Worm (Caenorhabditis elegans): ENCODE results near the gene F08H9.2.

The F08H9.2 gene

ce11 chrV:14499074-14499864, 38.8 kb downstream of the F08H9.2 start (continued):
- no peak for TF ChIP-seq nhr-90 (tag; optimal IDR thresholded peaks at IDR 0.05; ENCODE audit: poor library complexity)
- no peak for TF ChIP-seq vab-15 (tag; optimal IDR thresholded peaks at IDR 0.05)
- no peak for TF ChIP-seq ama-1 (optimal IDR thresholded peaks at IDR 0.05)
- no peak for TF ChIP-seq zag-1 (tag; optimal IDR thresholded peaks at IDR 0.05)
- no peak for TF ChIP-seq nhr-71 (tag; optimal IDR thresholded peaks at IDR 0.05)
- TF ChIP-seq nhr-76 (tag; optimal IDR thresholded peaks at IDR 0.05), result no peak
- no peak for TF ChIP-seq nhr-84 (tag; optimal IDR thresholded peaks at IDR 0.05)
- TF ChIP-seq blmp-1 (tag; optimal IDR thresholded peaks at IDR 0.05), result peak; percentile 44
- TF ChIP-seq egl-27 (tag; optimal IDR thresholded peaks at IDR 0.05), result no peak
- no peak; the same call in 1 of the 2 replicates for TF ChIP-seq nhr-19 (GFP tag; conservative IDR thresholded peaks at IDR 0.05)
- TF ChIP-seq irx-1 (tag; optimal IDR thresholded peaks at IDR 0.05), result no peak
- TF ChIP-seq nhr-28 (tag; optimal IDR thresholded peaks at IDR 0.05), result no peak
- TF ChIP-seq mdl-1 (tag; optimal IDR thresholded peaks at IDR 0.05), result no peak
- TF ChIP-seq aha-1 (tag; optimal IDR thresholded peaks at IDR 0.05), result no peak
- no peak for TF ChIP-seq ceh-88 (GFP tag; IDR thresholded peaks at IDR 0.05)
- no peak for TF ChIP-seq fkh-4 (tag; optimal IDR thresholded peaks at IDR 0.05; ENCODE audit: borderline replicate concordance)
- no peak for TF ChIP-seq elt-2 (tag; optimal IDR thresholded peaks at IDR 0.05)
- no peak for TF ChIP-seq ztf-4 (tag; optimal IDR thresholded peaks at IDR 0.05)
- no peak for TF ChIP-seq pqm-1 (tag; optimal IDR thresholded peaks at IDR 0.05)
- no peak for TF ChIP-seq xbp-1 (tag; optimal IDR thresholded peaks at IDR 0.05)
- TF ChIP-seq egl-13 (tag; optimal IDR thresholded peaks at IDR 0.05), result no peak
- TF ChIP-seq tlp-1 (tag; optimal IDR thresholded peaks at IDR 0.05), result no peak
- no peak for TF ChIP-seq hlh-4 (tag; optimal IDR thresholded peaks at IDR 0.05)
- no peak for TF ChIP-seq fkh-10 (GFP tag; optimal IDR thresholded peaks at IDR 0.05)
- TF ChIP-seq nhr-11 (tag; optimal IDR thresholded peaks at IDR 0.05), result no peak
- TF ChIP-seq ces-1 (GFP tag; optimal IDR thresholded peaks at IDR 0.05), result no peak
- TF ChIP-seq sup-37 (GFP tag; optimal IDR thresholded peaks at IDR 0.05), result no peak
- TF ChIP-seq efl-3 (GFP tag; optimal IDR thresholded peaks at IDR 0.05), result no peak
- TF ChIP-seq ets-5 (GFP tag; IDR thresholded peaks at IDR 0.05), result no peak
- no peak for TF ChIP-seq C16A3.4 (tag; optimal IDR thresholded peaks at IDR 0.05)
- TF ChIP-seq dpl-1 (GFP tag; optimal IDR thresholded peaks at IDR 0.05), result no peak
- no peak for TF ChIP-seq ceh-63 (GFP tag; optimal IDR thresholded peaks at IDR 0.05)
- TF ChIP-seq unc-62 (GFP tag; optimal IDR thresholded peaks at IDR 0.05), result no peak
- no peak for TF ChIP-seq ztf-11 (tag; optimal IDR thresholded peaks at IDR 0.05)
- TF ChIP-seq alr-1 (tag; optimal IDR thresholded peaks at IDR 0.05; ENCODE audit: borderline replicate concordance), result no peak
- no peak for TF ChIP-seq unc-86 (tag; optimal IDR thresholded peaks at IDR 0.05)

ce11 chrV:14500554-14500953, 40.1 kb downstream of the F08H9.2 start:
- TF ChIP-seq irx-1 (tag; optimal IDR thresholded peaks at IDR 0.05), result peak; percentile 13
- TF ChIP-seq fos-1 (tag; optimal IDR thresholded peaks at IDR 0.05), result no peak
- peak; percentile 53 for TF ChIP-seq lin-14 (GFP tag; optimal IDR thresholded peaks at IDR 0.05)
- peak; percentile 0 for TF ChIP-seq mep-1 (tag; optimal IDR thresholded peaks at IDR 0.05)
- peak; percentile 57 for TF ChIP-seq blmp-1 (tag; optimal IDR thresholded peaks at IDR 0.05)

ce11 chrV:14501136-14501535, 40.7 kb downstream of the F08H9.2 start, which contains the start of gene R02D5.24:
TSS of gene R02D5.24 (plus strand) at chrV:14501340.
- no peak for TF ChIP-seq fkh-8 (tag; optimal IDR thresholded peaks at IDR 0.05)
- TF ChIP-seq nhr-77 (tag; optimal IDR thresholded peaks at IDR 0.05), result no peak
- TF ChIP-seq lir-3 (tag; optimal IDR thresholded peaks at IDR 0.05; ENCODE audit: poor library complexity), result no peak
- no peak for TF ChIP-seq mdl-1 (tag; optimal IDR thresholded peaks at IDR 0.05)
- TF ChIP-seq ceh-88 (GFP tag; IDR thresholded peaks at IDR 0.05), result no peak
- no peak for TF ChIP-seq nhr-47 (tag; optimal IDR thresholded peaks at IDR 0.05)
- no peak for TF ChIP-seq alr-1 (tag; optimal IDR thresholded peaks at IDR 0.05; ENCODE audit: borderline replicate concordance)
- no peak for TF ChIP-seq xbp-1 (tag; optimal IDR thresholded peaks at IDR 0.05)
- TF ChIP-seq nhr-11 (tag; optimal IDR thresholded peaks at IDR 0.05), result no peak
- peak; percentile 35 for TF ChIP-seq lin-14 (GFP tag; optimal IDR thresholded peaks at IDR 0.05)
- TF ChIP-seq snpc-4 (tag; optimal IDR thresholded peaks at IDR 0.05), result no peak
- TF ChIP-seq mab-9 (GFP tag; IDR thresholded peaks at IDR 0.05), result no peak
- no peak for TF ChIP-seq snu-23 (GFP tag; optimal IDR thresholded peaks at IDR 0.05)
- TF ChIP-seq swsn-7 (tag; optimal IDR thresholded peaks at IDR 0.05), result no peak
- TF ChIP-seq blmp-1 (tag; optimal IDR thresholded peaks at IDR 0.05), result peak; percentile 30
- TF ChIP-seq egl-13 (tag; optimal IDR thresholded peaks at IDR 0.05), result no peak
- TF ChIP-seq fkh-10 (GFP tag; optimal IDR thresholded peaks at IDR 0.05), result no peak
- TF ChIP-seq nhr-19 (GFP tag; conservative IDR thresholded peaks at IDR 0.05), result no peak
- no peak for TF ChIP-seq ceh-82 (tag; optimal IDR thresholded peaks at IDR 0.05)
- 0 out of 2 replicates have a peak, but pooled peaks have one; percentile 7 for TF ChIP-seq grh-1 (GFP tag; IDR thresholded peaks at IDR 0.05)
- peak; percentile 1 for TF ChIP-seq mep-1 (tag; optimal IDR thresholded peaks at IDR 0.05)

All from whole organism, L1 larva.